Fruit fly (Drosophila melanogaster) whole organism, prepupa: ENCODE measurements around the gene CG6503.

ENCODE experiments used
- Blimp-1 ChIP-seq: fragments of 200-800 bp; sonication (Bioruptor generic); optimal IDR thresholded peaks from 3 replicates; lab custom pipeline; 2017; ENCODE audit warnings: missing biosample characterization, missing genetic modification characterization, mild to moderate bottlenecking, moderate library complexity, missing genetic modification reagents
- CG10631 ChIP-seq: fragments of 200-800 bp; sonication (Bioruptor generic); optimal IDR thresholded peaks from 2 replicates; lab custom pipeline; 2016; ENCODE audit warnings: missing biosample characterization, missing genetic modification characterization
- CG10669 ChIP-seq: fragments of 200-800 bp; sonication (Bioruptor generic); optimal IDR thresholded peaks from 3 replicates; lab custom pipeline; 2018; ENCODE audit warnings: missing biosample characterization, mild to moderate bottlenecking, missing genetic modification characterization, moderate library complexity
- CG11294 ChIP-seq: fragments of 200-800 bp; sonication (Bioruptor generic); IDR thresholded peaks from 2 replicates; pipeline ENCODE4 v1.3.6; 2022; ENCODE audit warnings: missing biosample characterization, missing genetic modification characterization
- CG1621 ChIP-seq: fragments of 200-800 bp; sonication (Bioruptor generic); optimal IDR thresholded peaks from 3 replicates; lab custom pipeline; 2018; ENCODE audit warnings: missing biosample characterization, mild to moderate bottlenecking, missing genetic modification characterization
- CG3032 ChIP-seq: fragments of 200-800 bp; optimal IDR thresholded peaks from 2 replicates; lab custom pipeline; 2019; ENCODE audit warnings: missing biosample characterization, mild to moderate bottlenecking, missing genetic modification characterization, moderate library complexity
- CG31627 ChIP-seq: fragments of 200-800 bp; sonication (Bioruptor generic); optimal IDR thresholded peaks from 3 replicates; lab custom pipeline; 2016; ENCODE audit warnings: missing biosample characterization, missing genetic modification characterization
- CG3919 ChIP-seq: fragments of 200-800 bp; sonication (Bioruptor generic); optimal IDR thresholded peaks from 3 replicates; lab custom pipeline; 2016; ENCODE audit warnings: missing biosample characterization, missing genetic modification characterization
- CG4318 ChIP-seq: fragments of 200-800 bp; sonication (Bioruptor generic); optimal IDR thresholded peaks from 3 replicates; lab custom pipeline; 2017; ENCODE audit warnings: missing biosample characterization, mild to moderate bottlenecking, missing genetic modification characterization
- CG6276 ChIP-seq: fragments of 200-800 bp; sonication (Bioruptor generic); optimal IDR thresholded peaks from 2 replicates; lab custom pipeline; 2017; ENCODE audit warnings: missing biosample characterization, mild to moderate bottlenecking, missing genetic modification characterization
- CG6808 ChIP-seq: fragments of 200-800 bp; sonication (Bioruptor generic); optimal IDR thresholded peaks from 3 replicates; lab custom pipeline; 2017; ENCODE audit warnings: missing biosample characterization, missing genetic modification characterization, mild to moderate bottlenecking, moderate library complexity, missing genetic modification reagents
- CG7368 ChIP-seq: fragments of 200-800 bp; sonication (Bioruptor generic); optimal IDR thresholded peaks from 3 replicates; lab custom pipeline; 2016; ENCODE audit warnings: missing biosample characterization, missing genetic modification characterization
- CG8119 ChIP-seq: fragments of 200-800 bp; sonication (Bioruptor generic); IDR thresholded peaks from 3 replicates; pipeline ENCODE4 v1.3.6; 2022; ENCODE audit warnings: missing biosample characterization, missing genetic modification characterization
- CG8319 ChIP-seq: fragments of 200-800 bp; sonication (Bioruptor generic); optimal IDR thresholded peaks from 3 replicates; lab custom pipeline; 2016; ENCODE audit warnings: missing biosample characterization, missing genetic modification characterization
- CG8632 ChIP-seq: fragments of 200-800 bp; sonication (Bioruptor generic); optimal IDR thresholded peaks from 3 replicates; lab custom pipeline; 2016; ENCODE audit warnings: missing biosample characterization, missing genetic modification characterization
- CG9139 ChIP-seq: fragments of 200-800 bp; sonication (Bioruptor generic); optimal IDR thresholded peaks from 3 replicates; lab custom pipeline; 2017; ENCODE audit warnings: missing biosample characterization, mild to moderate bottlenecking, missing genetic modification characterization
- Eip78C ChIP-seq: fragments of 200-800 bp; sonication (Bioruptor generic); peaks from one replicate; lab custom pipeline; 2016; ENCODE audit warnings: missing biosample characterization, missing genetic modification characterization
- Eip93F ChIP-seq: fragments of 200-800 bp; sonication (Bioruptor generic); optimal IDR thresholded peaks from 2 replicates; lab custom pipeline; 2016; ENCODE audit warnings: missing biosample characterization, mild to moderate bottlenecking, missing genetic modification characterization
- Ets21C ChIP-seq: fragments of 200-800 bp; sonication (Bioruptor generic); optimal IDR thresholded peaks from 3 replicates; lab custom pipeline; 2016; ENCODE audit warnings: missing biosample characterization, missing genetic modification characterization
- Gug ChIP-seq: fragments of 200-800 bp; sonication (Bioruptor generic); IDR thresholded peaks from 2 replicates; pipeline ENCODE4 v1.3.6; 2022; ENCODE audit warnings: missing biosample characterization, missing genetic modification characterization
- Lpt ChIP-seq: fragments of 200-800 bp; sonication (Bioruptor generic); optimal IDR thresholded peaks from 3 replicates; lab custom pipeline; 2016; ENCODE audit warnings: missing biosample characterization, missing genetic modification characterization
- Met ChIP-seq: fragments of 200-800 bp; sonication (Bioruptor generic); optimal IDR thresholded peaks from 3 replicates; lab custom pipeline; 2016; ENCODE audit warnings: missing biosample characterization, missing genetic modification characterization
- Smox ChIP-seq: fragments of 200-800 bp; sonication (Bioruptor generic); optimal IDR thresholded peaks from 3 replicates; lab custom pipeline; 2016; ENCODE audit warnings: missing biosample characterization, missing genetic modification characterization
- Sox102F ChIP-seq: fragments of 200-800 bp; sonication (Bioruptor generic); optimal IDR thresholded peaks from 2 replicates; lab custom pipeline; 2016; ENCODE audit warnings: missing biosample characterization, mild to moderate bottlenecking, missing genetic modification characterization
- Sox14 ChIP-seq: fragments of 200-800 bp; sonication (Bioruptor generic); optimal IDR thresholded peaks from 3 replicates; lab custom pipeline; 2016; ENCODE audit warnings: missing biosample characterization, missing genetic modification characterization
- Sox15 ChIP-seq: fragments of 200-800 bp; sonication (Bioruptor generic); optimal IDR thresholded peaks from 3 replicates; lab custom pipeline; 2016; ENCODE audit warnings: missing biosample characterization, missing genetic modification characterization
- achi ChIP-seq: fragments of 200-800 bp; sonication (Bioruptor generic); optimal IDR thresholded peaks from 3 replicates; lab custom pipeline; 2016; ENCODE audit warnings: missing biosample characterization, missing genetic modification characterization
- acj6 ChIP-seq: fragments of 200-800 bp; sonication (Bioruptor generic); optimal IDR thresholded peaks from 3 replicates; lab custom pipeline; 2016; ENCODE audit warnings: missing biosample characterization, missing genetic modification characterization
- cyc ChIP-seq: fragments of 200-800 bp; sonication (Bioruptor generic); optimal IDR thresholded peaks from 3 replicates; lab custom pipeline; 2016; ENCODE audit warnings: missing biosample characterization, missing genetic modification characterization
- dac ChIP-seq: fragments of 200-800 bp; sonication (Bioruptor generic); optimal IDR thresholded peaks from 2 replicates; lab custom pipeline; 2017; ENCODE audit warnings: missing biosample characterization, mild to moderate bottlenecking, missing genetic modification characterization
- esn ChIP-seq: fragments of 200-800 bp; sonication (Bioruptor generic); optimal IDR thresholded peaks from 2 replicates; lab custom pipeline; 2016; ENCODE audit warnings: missing biosample characterization, mild to moderate bottlenecking, missing genetic modification characterization, moderate library complexity
- lz ChIP-seq: fragments of 200-800 bp; sonication (Bioruptor generic); optimal IDR thresholded peaks from 3 replicates; lab custom pipeline; 2016; ENCODE audit warnings: missing biosample characterization, missing genetic modification characterization
- net ChIP-seq: fragments of 200-800 bp; sonication (Bioruptor generic); optimal IDR thresholded peaks from 3 replicates; lab custom pipeline; 2016; ENCODE audit warnings: missing biosample characterization, missing genetic modification characterization
- pdm3 ChIP-seq: fragments of 200-800 bp; sonication (Bioruptor generic); optimal IDR thresholded peaks from 3 replicates; lab custom pipeline; 2016; ENCODE audit warnings: missing biosample characterization, missing genetic modification characterization
- salr ChIP-seq, 2 experiments: fragments of 200-800 bp; sonication (Bioruptor generic); optimal IDR thresholded peaks; 3 replicates each; lab custom pipeline; 2016 to 2018; ENCODE audit warnings: missing biosample characterization in 2 of 2, missing genetic modification characterization in 2 of 2, mild to moderate bottlenecking in 1 of 2
- spab ChIP-seq: fragments of 200-800 bp; sonication (Bioruptor generic); optimal IDR thresholded peaks from 2 replicates; lab custom pipeline; 2017; ENCODE audit warnings: missing biosample characterization, mild to moderate bottlenecking, missing genetic modification characterization, missing genetic modification reagents
- ss ChIP-seq, 2 experiments: fragments of 200-800 bp; sonication (Bioruptor generic); optimal IDR thresholded peaks; 2 replicates in 1 of 2; 3 replicates in 1 of 2; lab custom pipeline; 2017 to 2018; ENCODE audit warnings: mild to moderate bottlenecking in 2 of 2, missing biosample characterization in 2 of 2, missing genetic modification characterization in 2 of 2, moderate library complexity in 1 of 2
- vri ChIP-seq: fragments of 200-800 bp; sonication (Bioruptor generic); optimal IDR thresholded peaks from 3 replicates; lab custom pipeline; 2016; ENCODE audit warnings: missing biosample characterization, mild to moderate bottlenecking, missing genetic modification characterization

CG6503 gene

DNA sequence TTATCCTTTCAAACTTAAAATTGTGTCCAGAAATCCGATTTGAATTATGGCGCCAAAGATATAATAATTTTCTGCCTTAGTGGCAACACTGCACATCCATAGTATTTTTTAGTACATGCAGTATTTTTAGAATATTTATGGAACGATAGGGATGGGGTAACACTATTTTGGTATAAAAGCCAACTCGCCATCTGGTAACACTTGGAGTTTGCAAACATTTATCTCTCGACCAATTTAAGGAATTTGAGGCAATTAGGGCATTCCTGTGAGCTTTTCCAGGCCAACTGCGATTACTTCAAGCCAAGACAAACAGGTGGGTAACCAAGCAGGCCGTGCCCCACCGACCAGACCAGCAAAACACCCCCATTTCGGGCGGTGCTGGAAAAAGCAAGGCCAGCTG is 27.4 kb upstream of the CG6503 start, which contains the start of gene CG5447:
CG5447 (plus strand) TSS at position 190 of the 400 bp plus-strand sequence.
- TF ChIP-seq Sox102F (GFP tag; lab: Kevin White, UChicago), result no peak
- TF ChIP-seq CG10669 (GFP tag; lab: Kevin White, UChicago), result no peak
- TF ChIP-seq acj6, result no peak
- TF ChIP-seq CG8319 (GFP tag; lab: Kevin White, UChicago), result no peak
- no peak for TF ChIP-seq Sox15
- TF ChIP-seq CG10631 (GFP tag; lab: Kevin White, UChicago), result no peak
- no peak for TF ChIP-seq Blimp-1
- no peak for TF ChIP-seq CG3919
- no peak for TF ChIP-seq CG6808
- no peak for TF ChIP-seq Lpt
- TF ChIP-seq Eip93F, result no peak
- TF ChIP-seq CG11294 (GFP tag; lab: Robert Waterston, UW), result no peak
- TF ChIP-seq achi (GFP tag; lab: Kevin White, UChicago), result no peak
- no peak for TF ChIP-seq vri (GFP tag; lab: Kevin White, UChicago)
- no peak for TF ChIP-seq Sox14 (GFP tag; lab: Kevin White, UChicago)
- TF ChIP-seq CG31627, result no peak
- no peak for TF ChIP-seq CG7368
- no peak for TF ChIP-seq spab (GFP tag; lab: Kevin White, UChicago)
- no peak for TF ChIP-seq CG4318 (GFP tag; lab: Kevin White, UChicago)
- no peak for TF ChIP-seq CG6276 (GFP tag; lab: Kevin White, UChicago)

DNA sequence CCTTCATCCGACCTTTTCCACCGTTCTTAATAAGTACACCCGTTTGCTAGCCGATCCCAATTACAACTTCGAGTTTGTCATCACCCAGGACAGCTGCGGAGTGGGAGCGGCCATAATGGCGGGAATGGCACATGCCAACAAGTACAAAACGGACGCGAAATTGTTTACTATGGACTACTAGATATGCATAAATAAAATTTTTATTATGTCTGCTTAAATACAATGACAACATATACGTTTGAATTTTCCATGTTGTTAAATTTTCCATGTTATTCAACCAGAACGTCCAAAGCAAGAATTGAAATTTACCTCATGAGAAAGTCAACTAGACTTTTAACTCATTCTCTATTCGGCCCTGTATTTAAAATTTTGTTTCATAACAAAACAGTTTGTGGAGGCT is 25.5 kb upstream of the CG6503 start, which contains the start of gene Hex-t2:
Hex-t2 (plus strand) TSS at position 301 of the 400 bp plus-strand sequence.
- TF ChIP-seq esn (GFP tag; lab: Kevin White, UChicago) (no peak), CG3919 (no peak), achi (GFP tag; lab: Kevin White, UChicago) (no peak), Smox (GFP tag; lab: Kevin White, UChicago) (no peak), CG6276 (GFP tag; lab: Kevin White, UChicago) (no peak), CG4318 (GFP tag; lab: Kevin White, UChicago) (no peak), CG8119 (no peak), ss (GFP tag; optimal IDR thresholded peaks at IDR 0.05; lab: Kevin White, UChicago) (no peak), CG10631 (GFP tag; lab: Kevin White, UChicago) (no peak), CG10669 (GFP tag; lab: Kevin White, UChicago) (no peak), CG9139 (GFP tag; lab: Kevin White, UChicago) (no peak), Eip93F (no peak), pdm3 (GFP tag; lab: Kevin White, UChicago) (no peak), Ets21C (no peak), Gug (GFP tag; lab: Robert Waterston, UW) (no peak)
- TF ChIP-seq, all 60 proteins: peak for 0

DNA sequence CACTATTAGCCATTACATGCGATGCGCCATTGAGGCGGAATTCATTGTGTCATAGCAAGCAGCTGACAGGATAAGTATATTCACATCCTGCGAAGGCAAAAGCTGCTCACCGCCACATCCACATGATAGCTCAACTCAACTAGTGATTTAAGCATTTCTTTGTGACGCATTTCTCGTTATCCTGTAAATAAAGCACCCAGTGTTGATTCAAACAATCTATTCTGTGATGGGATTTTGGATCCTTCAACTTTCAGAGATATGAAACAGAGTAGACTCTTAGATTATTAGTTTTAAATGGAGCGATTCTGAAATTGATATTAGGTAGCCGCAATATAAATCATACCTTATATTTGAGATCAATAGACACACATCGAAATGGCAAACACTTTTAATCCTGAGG is 23.9 kb upstream of the CG6503 start, which contains the start of gene Hex-t1:
Hex-t1 (plus strand) TSS at position 301 of the 400 bp plus-strand sequence.
- TF ChIP-seq lz (GFP tag; lab: Kevin White, UChicago), result no peak
- no peak for TF ChIP-seq CG3919
- TF ChIP-seq Smox (GFP tag; lab: Kevin White, UChicago), result no peak
- no peak for TF ChIP-seq dac
- no peak for TF ChIP-seq net (GFP tag; lab: Kevin White, UChicago)
- TF ChIP-seq Blimp-1, result no peak
- no peak for TF ChIP-seq CG3032
- TF ChIP-seq CG8119, result no peak
- TF ChIP-seq Met (GFP tag; lab: Kevin White, UChicago), result no peak
- no peak for TF ChIP-seq cyc (GFP tag; lab: Kevin White, UChicago)
- no peak for TF ChIP-seq Eip78C (GFP tag; lab: Kevin White, UChicago)
- no peak for TF ChIP-seq Sox14 (GFP tag; lab: Kevin White, UChicago)
- TF ChIP-seq esn (GFP tag; lab: Kevin White, UChicago), result no peak
- TF ChIP-seq CG1621 (tag; lab: Kevin White, UChicago), result no peak
- TF ChIP-seq Sox15, result no peak
- no peak for TF ChIP-seq salr (GFP tag; optimal IDR thresholded peaks at IDR 0.05; lab: Kevin White, UChicago)
- no peak for TF ChIP-seq CG7368
- no peak for TF ChIP-seq Ets21C
- no peak for TF ChIP-seq CG8632 (GFP tag; lab: Kevin White, UChicago)
- TF ChIP-seq CG6808, result no peak
